Fruit fly (Drosophila melanogaster) whole organism, wandering third instar larva: ENCODE data around the gene ct.

Experiments
- Abd-B ChIP-seq: fragments of >200 bp; optimal IDR thresholded peaks from 2 replicates; lab custom pipeline; 2017; ENCODE audit warnings: missing biosample characterization, missing genetic modification characterization
- CG32264 ChIP-seq: fragments of 200-800 bp; sonication (Bioruptor generic); optimal IDR thresholded peaks from 2 replicates; lab custom pipeline; 2016; ENCODE audit warnings: missing biosample characterization, missing genetic modification characterization
- Dfd ChIP-seq: fragments of >200 bp; optimal IDR thresholded peaks from 2 replicates; lab custom pipeline; 2017; ENCODE audit warnings: missing biosample characterization, missing genetic modification characterization
- Jra ChIP-seq: sonication (Bioruptor generic); optimal IDR thresholded peaks from 2 replicates; lab custom pipeline; 2016; ENCODE audit warnings: missing biosample characterization, missing genetic modification characterization
- OdsH ChIP-seq: fragments of 200-800 bp; sonication (Bioruptor generic); optimal IDR thresholded peaks from 2 replicates; lab custom pipeline; 2016; ENCODE audit warnings: missing biosample characterization, mild to moderate bottlenecking, missing genetic modification characterization
- Sp1 ChIP-seq: fragments of 200-800 bp; sonication (Bioruptor generic); optimal IDR thresholded peaks from 3 replicates; lab custom pipeline; 2019; ENCODE audit warnings: missing biosample characterization, mild to moderate bottlenecking, missing genetic modification characterization, moderate library complexity
- dmrt93B ChIP-seq: fragments of 200-800 bp; sonication (Bioruptor generic); optimal IDR thresholded peaks from 2 replicates; lab custom pipeline; 2018; ENCODE audit warnings: missing biosample characterization, mild to moderate bottlenecking, missing genetic modification characterization
- dsf ChIP-seq: sonication (Bioruptor generic); optimal IDR thresholded peaks from 2 replicates; lab custom pipeline; 2016; ENCODE audit warnings: missing biosample characterization, missing genetic modification characterization, borderline replicate concordance
- h ChIP-seq: fragments of 200-800 bp; sonication (Bioruptor generic); optimal IDR thresholded peaks from 3 replicates; lab custom pipeline; 2016; ENCODE audit warnings: missing biosample characterization, mild to moderate bottlenecking, missing genetic modification characterization
- psq ChIP-seq: fragments of 200-800 bp; sonication (Bioruptor generic); optimal IDR thresholded peaks from 3 replicates; lab custom pipeline; 2017; ENCODE audit warnings: missing biosample characterization, mild to moderate bottlenecking, missing genetic modification characterization, moderate library complexity
- sage ChIP-seq: fragments of 200-800 bp; sonication (Bioruptor generic); optimal IDR thresholded peaks from 2 replicates; lab custom pipeline; 2016; ENCODE audit warnings: missing biosample characterization, mild to moderate bottlenecking, missing genetic modification characterization
- usp ChIP-seq: fragments of >200 bp; optimal IDR thresholded peaks from 2 replicates; lab custom pipeline; 2017; ENCODE audit warnings: missing biosample characterization, missing genetic modification characterization
- woc ChIP-seq: sonication (Bioruptor generic); optimal IDR thresholded peaks from 2 replicates; lab custom pipeline; 2016; ENCODE audit warnings: missing biosample characterization, mild to moderate bottlenecking, missing genetic modification characterization

DNA sequence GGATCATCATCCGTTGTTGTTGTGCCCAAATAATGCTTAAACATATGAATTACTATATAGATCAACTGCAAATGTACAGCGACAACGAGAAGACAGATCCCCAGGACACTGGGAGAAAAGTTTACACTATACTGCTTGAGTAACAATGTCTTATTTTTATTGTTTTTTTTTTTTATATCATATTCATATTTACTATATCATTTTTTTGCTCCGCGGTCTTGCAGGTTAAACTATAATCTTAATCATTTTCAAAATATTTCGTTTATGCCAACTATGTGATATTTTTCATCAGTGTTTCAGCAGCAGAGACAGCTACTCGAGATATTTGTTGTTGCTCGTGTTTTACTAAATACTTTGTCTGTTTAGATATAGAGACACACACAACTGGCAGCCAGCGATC is 8.7 kb downstream of the ct start:
- TF ChIP-seq Dfd (GFP tag; lab: Kevin White, UChicago) (no peak), woc (GFP tag; lab: Kevin White, UChicago) (no peak), usp (GFP tag; lab: Kevin White, UChicago) (no peak), Abd-B (GFP tag; lab: Kevin White, UChicago) (no peak), dmrt93B (GFP tag; lab: Kevin White, UChicago) (no peak), CG32264 (no peak), psq (GFP tag; lab: Kevin White, UChicago) (no peak), dsf (GFP tag; lab: Kevin White, UChicago) (no peak), h (GFP tag; lab: Kevin White, UChicago) (no peak), Sp1 (GFP tag; lab: Kevin White, UChicago) (no peak), OdsH (GFP tag; lab: Kevin White, UChicago) (no peak), sage (no peak), Jra (GFP tag; lab: Kevin White, UChicago) (no peak)
